Worm (Caenorhabditis elegans) whole organism, L4 larva: Measurements from ENCODE around the gene clec-121.
A peak's percentile ranks its signal among the peaks of the same experiment; 100 is the strongest.
"Not testable (repeated sequence)": the region's sequence is repeated elsewhere in the genome, so short reads cannot be mapped to it uniquely, and the experiment has no call there.

Experiments used
- F26F4.8 ChIP-seq: fragments of 200-800 bp; sonication (Bioruptor generic); conservative IDR thresholded peaks from 2 replicates; pipeline ENCODE4 v1.3.6; 2022; ENCODE audit warnings: missing genetic modification characterization, missing compliant biosample characterization
- F37D6.2 ChIP-seq: sonication (generic microtip); optimal IDR thresholded peaks from 2 replicates; lab custom pipeline; 2016; ENCODE audit warnings: mild to moderate bottlenecking, missing genetic modification characterization, missing compliant biosample characterization
- aha-1 ChIP-seq: fragments of 150-350 bp; peaks from one replicate; lab custom pipeline; 2014; ENCODE audit warnings: missing biosample characterization, missing genetic modification characterization
- attf-4 ChIP-seq: sonication (generic microtip); optimal IDR thresholded peaks from 3 replicates; lab custom pipeline; 2017; ENCODE audit warnings: missing biosample characterization, missing genetic modification characterization
- ceh-32 ChIP-seq: sonication (generic microtip); optimal IDR thresholded peaks from 2 replicates; lab custom pipeline; 2016; ENCODE audit warnings: mild to moderate bottlenecking, missing genetic modification characterization, missing compliant biosample characterization; ENCODE audit not compliant: poor library complexity
- ces-1 ChIP-seq: fragments of 150-350 bp; sonication (generic microtip); optimal IDR thresholded peaks from 4 replicates; lab custom pipeline; 2014; ENCODE audit warnings: missing biosample characterization, missing genetic modification reagents, missing genetic modification characterization
- duxl-1 ChIP-seq: sonication (generic microtip); optimal IDR thresholded peaks from 2 replicates; lab custom pipeline; 2016; ENCODE audit warnings: mild to moderate bottlenecking, missing genetic modification characterization, moderate library complexity, missing compliant biosample characterization; ENCODE audit not compliant: poor library complexity
- dve-1 ChIP-seq: sonication (generic microtip); optimal IDR thresholded peaks from 2 replicates; lab custom pipeline; 2017; ENCODE audit warnings: antibody characterized with exemption, mild to moderate bottlenecking, missing genetic modification characterization, missing compliant biosample characterization; ENCODE audit not compliant: insufficient read depth
- hlh-30 ChIP-seq: sonication (generic microtip); optimal IDR thresholded peaks from 2 replicates; lab custom pipeline; 2017; ENCODE audit warnings: antibody characterized with exemption, mild to moderate bottlenecking, missing genetic modification characterization, missing compliant biosample characterization; ENCODE audit not compliant: insufficient read depth
- hmg-1.1 ChIP-seq: fragments of 200-800 bp; sonication (Bioruptor generic); IDR thresholded peaks from 2 replicates; pipeline ENCODE4 v1.3.6; 2022; ENCODE audit warnings: missing genetic modification reagents, missing genetic modification characterization, missing compliant biosample characterization
- lim-7 ChIP-seq: fragments of 200-800 bp; sonication (Bioruptor generic); IDR thresholded peaks from 2 replicates; pipeline ENCODE4 v1.3.6; 2022; ENCODE audit warnings: missing genetic modification characterization, missing compliant biosample characterization
- lin-1 ChIP-seq: fragments of 200-800 bp; sonication (Bioruptor generic); IDR thresholded peaks from 2 replicates; pipeline ENCODE4 v1.3.6; 2022; ENCODE audit warnings: missing genetic modification reagents, missing genetic modification characterization, missing compliant biosample characterization
- lin-29 ChIP-seq: fragments of 200-800 bp; sonication (Bioruptor generic); IDR thresholded peaks from 2 replicates; pipeline ENCODE4 v1.3.6; 2022; ENCODE audit warnings: missing genetic modification reagents, missing genetic modification characterization, missing compliant biosample characterization
- lsy-2 ChIP-seq, 2 experiments: fragments of 150-350 bp in 1 of 2; sonication (generic microtip) in 1 of 2; optimal IDR thresholded peaks; 2 replicates each; lab custom pipeline; 2014 to 2017; ENCODE audit warnings: missing biosample characterization in 2 of 2, missing genetic modification characterization in 2 of 2
- mep-1 ChIP-seq: fragments of 150-350 bp; sonication (generic microtip); optimal IDR thresholded peaks from 3 replicates; lab custom pipeline; 2014; ENCODE audit warnings: missing biosample characterization, missing genetic modification characterization
- mxl-3 ChIP-seq: fragments of 200-800 bp; sonication (Bioruptor generic); optimal IDR thresholded peaks from 2 replicates; lab custom pipeline; 2018; ENCODE audit warnings: mild to moderate bottlenecking, missing genetic modification characterization, missing compliant biosample characterization
- nhr-237 ChIP-seq: sonication (generic microtip); optimal IDR thresholded peaks from 2 replicates; lab custom pipeline; 2017; ENCODE audit warnings: missing biosample characterization, missing genetic modification characterization
- pqm-1 ChIP-seq: sonication (generic microtip); optimal IDR thresholded peaks from 2 replicates; lab custom pipeline; 2017; ENCODE audit warnings: missing biosample characterization, missing genetic modification characterization
- saeg-2 ChIP-seq: fragments of 200-800 bp; sonication (Bioruptor generic); IDR thresholded peaks from 2 replicates; pipeline ENCODE4 v1.3.6; 2022; ENCODE audit warnings: missing genetic modification reagents, missing genetic modification characterization, missing compliant biosample characterization
- sdz-12 ChIP-seq: fragments of 200-800 bp; sonication (Bioruptor generic); optimal IDR thresholded peaks from 2 replicates; lab custom pipeline; 2018; ENCODE audit warnings: mild to moderate bottlenecking, missing genetic modification characterization, missing compliant biosample characterization
- tra-1 ChIP-seq: fragments of 200-800 bp; sonication (Bioruptor generic); IDR thresholded peaks from 2 replicates; pipeline ENCODE4 v1.3.6; 2022; ENCODE audit warnings: missing genetic modification reagents, missing genetic modification characterization, missing compliant biosample characterization
- unc-62 ChIP-seq, 3 experiments: fragments of 150-350 bp in 1 of 3; sonication (generic microtip); optimal IDR thresholded peaks in 2 of 3; peaks in 1 of 3; 1 replicate in 1 of 3; 2 replicates in 2 of 3; lab custom pipeline; 2014 to 2017; ENCODE audit warnings: missing biosample characterization in 3 of 3, missing genetic modification characterization in 3 of 3, missing genetic modification reagents in 3 of 3, missing genotype in 1 of 3
- zag-1 ChIP-seq: fragments of 150-350 bp; optimal IDR thresholded peaks from 2 replicates; lab custom pipeline; 2014; ENCODE audit warnings: missing biosample characterization, missing genetic modification characterization
- zfp-3 ChIP-seq: fragments of 200-800 bp; sonication (Bioruptor generic); conservative IDR thresholded peaks from 2 replicates; pipeline ENCODE4 v1.3.6; 2022; ENCODE audit warnings: missing genetic modification reagents, missing genetic modification characterization, missing compliant biosample characterization
- zip-11 ChIP-seq: fragments of 200-800 bp; sonication (Bioruptor generic); IDR thresholded peaks from 2 replicates; pipeline ENCODE4 v1.3.6; 2022; ENCODE audit warnings: missing genetic modification characterization, missing compliant biosample characterization
- ztf-7 ChIP-seq: fragments of 150-350 bp; optimal IDR thresholded peaks from 2 replicates; lab custom pipeline; 2014; ENCODE audit warnings: missing biosample characterization, missing genetic modification characterization

The clec-121 gene

ce11 chrII:3142855-3143254, 40.7 kb downstream of the clec-121 start, which contains the start of gene sri-42:
sri-42 (minus strand) TSS chrII:3142955.
- not testable (repeated sequence) for TF ChIP-seq mxl-3 (GFP tag; lab: Kevin White, UChicago); sdz-12; lim-7 (GFP tag; lab: Robert Waterston, UW)
- TF ChIP-seq, all 104 proteins: peak for 0; not testable (repeated sequence) for 104

- not testable (repeated sequence) for TF ChIP-seq F26F4.8 (GFP tag; lab: Robert Waterston, UW); duxl-1; hmg-1.1 (GFP tag; lab: Robert Waterston, UW)
Observed at ce11 chrII:3144552-3144951, 42.4 kb downstream of the clec-121 start, which contains the start of gene sri-43. sri-43 (minus strand) TSS chrII:3144652.

ce11 chrII:3145842-3146241, 43.7 kb downstream of the clec-121 start, which contains the start of gene T10D4.15:
T10D4.15 (plus strand) TSS chrII:3146142.
- peak in 1 of 2 experiments; percentile 45 for TF ChIP-seq unc-62 (GFP tag; optimal IDR thresholded peaks at IDR 0.05 in 1 of 2; lab: Kevin White, UChicago)
- TF ChIP-seq unc-62 (tag; optimal IDR thresholded peaks at IDR 0.05; lab: Kevin White, UChicago) = no peak
- TF ChIP-seq saeg-2 (GFP tag; lab: Robert Waterston, UW) = no peak
- no peak for TF ChIP-seq nhr-237 (tag; lab: Kevin White, UChicago)

ce11 chrII:3148404-3148803, 46.3 kb downstream of the clec-121 start:
- no peak for TF ChIP-seq lin-29 (GFP tag; lab: Robert Waterston, UW)
- no peak for TF ChIP-seq F37D6.2
- peak in 1 of 2 experiments; percentile 92 for TF ChIP-seq unc-62 (GFP tag; optimal IDR thresholded peaks at IDR 0.05 in 1 of 2; lab: Kevin White, UChicago)
- no peak for TF ChIP-seq unc-62 (tag; optimal IDR thresholded peaks at IDR 0.05; lab: Kevin White, UChicago)
- no peak for TF ChIP-seq pqm-1 (tag; lab: Kevin White, UChicago)
- TF ChIP-seq lsy-2 (tag; optimal IDR thresholded peaks at IDR 0.05; lab: Kevin White, UChicago) = no peak
- no peak for TF ChIP-seq zip-11 (GFP tag; lab: Robert Waterston, UW)
- TF ChIP-seq F26F4.8 (GFP tag; lab: Robert Waterston, UW) = no peak

ce11 chrII:3149521-3150190, 47.5 kb downstream of the clec-121 start, which contains the start of the genes T10D4.11 and T10D4.1:
T10D4.11 (minus strand) TSS chrII:3149621.
T10D4.1 (plus strand) TSS chrII:3150140.
- TF ChIP-seq ces-1 (GFP tag; lab: Kevin White, UChicago) = no peak
- peak; percentile 3 for TF ChIP-seq aha-1 (tag; lab: Kevin White, UChicago)

ce11 chrII:3151615-3152014, 49.5 kb downstream of the clec-121 start, which contains the start of the genes T10D4.14 and T10D4.19:
T10D4.14 (minus strand) TSS chrII:3151715.
T10D4.19 (plus strand) TSS chrII:3151918.
- no peak for TF ChIP-seq saeg-2 (GFP tag; lab: Robert Waterston, UW)
- no peak for TF ChIP-seq ceh-32 (tag; lab: Kevin White, UChicago)
- TF ChIP-seq F26F4.8 (GFP tag; lab: Robert Waterston, UW) = no peak
- no peak for TF ChIP-seq mep-1 (tag; lab: Kevin White, UChicago)
- no peak for TF ChIP-seq hlh-30 (tag; lab: Kevin White, UChicago)
- no peak for TF ChIP-seq zag-1
- no peak for TF ChIP-seq lin-1 (GFP tag; lab: Robert Waterston, UW)
- TF ChIP-seq dve-1 (tag; lab: Kevin White, UChicago) = no peak
- no peak for TF ChIP-seq zfp-3 (GFP tag; lab: Robert Waterston, UW)
- no peak for TF ChIP-seq ztf-7
- TF ChIP-seq tra-1 (GFP tag; lab: Robert Waterston, UW) = no peak
- no peak for TF ChIP-seq attf-4
